Worm (Caenorhabditis elegans): ENCODE measurements around the gene F54C9.11.

F54C9.11 gene

ce11 chrII:8570977-8571376 is 13.9 kb downstream of the F54C9.11 start, which contains the start of gene bcs-1:
Gene bcs-1, plus strand, starts transcription at chrII:8571085.
- no peak for TF ChIP-seq unc-62 (GFP tag; optimal IDR thresholded peaks at IDR 0.05)

- TF ChIP-seq unc-62 (GFP tag; optimal IDR thresholded peaks at IDR 0.05) = no peak
Observed at ce11 chrII:8569038-8569977, 15.6 kb downstream of the F54C9.11 start, which contains the start of the genes col-38 and rpl-5. Gene col-38, minus strand, starts transcription at chrII:8569088. Gene rpl-5, plus strand, starts transcription at chrII:8569927.

- TF ChIP-seq unc-62 (GFP tag; optimal IDR thresholded peaks at IDR 0.05) = no peak
Observed at ce11 chrII:8568234-8568969, 16.5 kb downstream of the F54C9.11 start.

DNA sequence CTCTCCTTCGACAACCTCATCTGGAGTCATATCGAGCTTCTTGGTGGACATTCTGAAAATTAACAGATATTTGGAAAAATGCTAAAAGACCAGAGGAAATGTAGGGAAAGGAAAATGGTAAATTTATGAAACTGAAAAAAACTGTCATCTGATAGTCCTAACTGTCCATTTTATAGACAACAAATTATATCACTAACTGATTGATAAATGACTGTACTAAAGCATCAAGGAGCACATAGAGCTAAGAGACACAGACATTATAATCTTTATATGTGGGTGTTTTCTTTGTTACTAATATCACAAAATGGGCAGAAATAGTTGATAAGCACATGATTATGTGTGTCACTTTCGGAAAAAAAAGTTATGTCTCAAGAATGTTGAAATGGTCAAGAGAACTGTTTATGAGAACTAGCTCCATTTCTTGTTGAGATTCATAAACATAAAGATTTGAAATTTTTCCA is 18.1 kb downstream of the F54C9.11 start, which contains the start of gene F54C9.3:
F54C9.3 (minus strand) TSS at position 51 of the 461 bp plus-strand sequence.
- TF ChIP-seq unc-62 (GFP tag; optimal IDR thresholded peaks at IDR 0.05) = no peak

DNA sequence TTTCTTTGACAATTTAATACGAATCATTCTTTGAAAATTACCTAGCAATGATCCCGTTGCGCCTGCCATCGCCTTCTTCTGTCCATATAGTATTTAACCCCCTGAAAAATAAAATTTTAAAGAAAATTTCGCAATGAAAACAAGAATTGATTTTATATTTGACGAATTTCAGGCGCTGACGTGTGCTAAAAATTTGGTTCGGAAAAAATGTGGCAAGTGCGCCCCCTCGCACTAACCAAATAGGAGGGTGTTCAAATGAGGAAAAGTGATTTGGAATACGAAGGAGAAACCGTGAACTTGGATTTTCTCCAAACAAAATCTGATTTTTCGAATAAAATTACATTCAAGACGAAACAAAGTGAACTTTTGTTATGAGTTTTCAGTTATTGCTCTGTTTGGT is 18.8 kb downstream of the F54C9.11 start, which contains the start of gene stc-1:
stc-1 (minus strand) TSS at position 101 of the 400 bp plus-strand sequence.
- TF ChIP-seq unc-62 (GFP tag; optimal IDR thresholded peaks at IDR 0.05) = no peak

DNA sequence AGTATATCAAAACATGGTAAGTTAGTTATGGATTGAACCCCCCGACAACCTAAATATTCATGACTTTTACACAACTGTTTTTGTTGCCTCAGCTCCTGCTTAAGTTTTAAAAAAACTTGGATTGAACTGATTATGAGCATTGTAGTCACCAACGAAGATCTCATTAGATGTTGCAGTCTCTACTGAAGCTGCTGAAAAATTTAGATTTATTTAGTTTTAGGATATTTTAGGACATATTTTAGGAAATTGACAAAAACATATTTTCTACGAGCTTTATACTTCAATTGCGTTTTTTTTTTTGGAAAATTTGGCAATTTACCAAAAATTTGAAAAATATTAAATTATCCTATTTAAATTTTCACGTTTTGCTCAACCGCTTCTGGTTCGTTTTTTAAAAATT is 22.9 kb downstream of the F54C9.11 start, which contains the start of gene F54C9.14:
F54C9.14 (plus strand) TSS at position 301 of the 400 bp plus-strand sequence.
- TF ChIP-seq unc-62 (GFP tag; optimal IDR thresholded peaks at IDR 0.05) = no peak

DNA sequence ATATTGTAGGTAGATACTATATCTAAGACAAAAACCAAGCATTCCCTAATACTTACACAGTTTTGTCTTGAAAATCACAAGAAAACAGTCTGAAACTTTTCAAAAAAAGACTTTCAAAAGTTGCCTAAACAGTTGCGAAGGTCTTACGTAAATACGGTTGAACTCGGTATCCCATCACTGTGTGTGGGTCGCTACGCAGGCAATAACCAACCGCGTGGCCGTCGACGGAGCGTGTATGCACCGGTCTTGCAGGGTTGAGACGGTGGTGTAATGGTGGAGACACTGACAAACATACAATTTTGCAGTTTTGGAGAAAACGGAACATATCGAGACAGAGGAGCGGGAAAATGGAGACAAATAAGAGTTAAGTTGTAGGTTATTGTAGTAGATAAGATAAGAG is 23.7 kb downstream of the F54C9.11 start, which contains the start of gene iff-2:
iff-2 (minus strand) TSS at position 141 of the 400 bp plus-strand sequence.
- no peak for TF ChIP-seq unc-62 (GFP tag; optimal IDR thresholded peaks at IDR 0.05)

DNA sequence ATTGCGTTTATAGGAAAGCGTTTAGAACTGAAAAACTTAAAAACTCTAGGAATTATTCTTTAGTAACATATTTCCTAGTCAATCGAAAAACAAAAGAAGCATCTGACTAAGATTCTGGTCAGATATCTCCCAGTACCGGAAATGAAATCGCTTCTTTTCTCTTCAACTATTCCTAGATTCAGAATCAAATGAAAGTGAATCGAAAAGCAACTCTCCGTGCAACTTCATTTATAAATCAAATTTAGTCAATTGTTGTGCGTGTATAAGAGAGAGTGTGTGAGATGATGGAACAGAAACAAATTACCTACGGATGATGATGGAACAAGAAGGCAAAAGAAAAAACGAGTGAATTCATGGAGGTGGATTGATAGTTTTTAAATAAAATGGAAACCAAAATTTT is 25.7 kb downstream of the F54C9.11 start:
- no peak for TF ChIP-seq unc-62 (GFP tag; optimal IDR thresholded peaks at IDR 0.05)

- TF ChIP-seq unc-62 (GFP tag; optimal IDR thresholded peaks at IDR 0.05) = no peak
Observed at ce11 chrII:8556166-8556565, 28.7 kb downstream of the F54C9.11 start, which contains the start of gene glb-27. Gene glb-27, minus strand, starts transcription at chrII:8556266.

- TF ChIP-seq unc-62 (GFP tag; optimal IDR thresholded peaks at IDR 0.05) = no peak
Observed at ce11 chrII:8554568-8554967, 30.3 kb downstream of the F54C9.11 start.

DNA sequence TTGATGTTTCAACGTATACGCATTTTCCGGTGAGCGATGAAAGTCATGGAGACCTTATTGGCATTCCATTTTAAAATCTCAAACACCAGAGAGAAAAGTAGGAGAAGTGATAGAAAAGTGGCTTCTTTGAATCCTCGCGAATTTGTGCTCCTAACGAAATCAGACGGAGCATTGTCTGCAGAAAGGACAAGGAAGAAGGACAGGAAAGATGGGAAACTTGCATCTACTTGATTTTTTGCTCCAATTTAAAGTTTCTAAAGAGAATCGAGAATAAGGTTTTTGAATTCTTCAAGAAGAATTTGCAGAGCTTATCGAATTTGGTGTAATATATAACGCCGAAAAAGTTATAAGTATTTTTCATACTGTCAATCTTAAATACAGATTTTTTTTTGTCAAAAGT is 33.8 kb downstream of the F54C9.11 start:
- no peak for TF ChIP-seq unc-62 (GFP tag; optimal IDR thresholded peaks at IDR 0.05)

DNA sequence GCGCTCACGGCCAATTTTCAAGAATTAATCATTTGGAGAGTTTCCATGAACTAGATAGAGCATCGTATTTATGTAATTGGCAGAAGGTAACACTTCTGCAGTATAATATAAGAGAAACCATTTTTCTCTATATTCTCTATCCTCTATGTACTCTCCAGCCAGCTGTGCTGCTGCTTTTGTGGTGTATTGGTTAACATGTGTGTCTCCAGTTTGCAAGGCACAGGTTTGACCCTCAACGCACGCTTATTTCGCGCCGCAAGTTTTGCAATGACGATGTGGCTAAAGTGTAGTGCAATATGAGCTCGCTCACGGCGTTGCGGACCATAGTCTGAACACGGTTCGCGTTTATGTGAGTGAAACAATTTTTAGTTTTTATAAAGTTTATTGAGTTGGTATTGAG is 37.9 kb downstream of the F54C9.11 start:
- no peak for TF ChIP-seq unc-62 (GFP tag; optimal IDR thresholded peaks at IDR 0.05)

ce11 chrII:8545315-8545714 is 39.6 kb downstream of the F54C9.11 start, which contains the start of gene decr-1.2:
Gene decr-1.2, plus strand, starts transcription at chrII:8545615.
- TF ChIP-seq unc-62 (GFP tag; optimal IDR thresholded peaks at IDR 0.05) = no peak

- no peak for TF ChIP-seq unc-62 (GFP tag; optimal IDR thresholded peaks at IDR 0.05)
Observed at ce11 chrII:8540412-8540811, 44.5 kb downstream of the F54C9.11 start, which contains the start of gene pqn-73. Gene pqn-73, plus strand, starts transcription at chrII:8540712.

- no peak for TF ChIP-seq unc-62 (GFP tag; optimal IDR thresholded peaks at IDR 0.05)
Observed at ce11 chrII:8536060-8536459, 48.8 kb downstream of the F54C9.11 start, which contains the start of gene W01C9.2. Gene W01C9.2, plus strand, starts transcription at chrII:8536360.

Measured in whole organism, dauer.